Worm (Caenorhabditis elegans) whole organism, L3 larva: ENCODE measurements around the gene nmur-3.

Source experiments
- R02D3.7 ChIP-seq: fragments of 150-350 bp; optimal IDR thresholded peaks from 2 replicates; lab custom pipeline; 2014; ENCODE audit warnings: missing biosample characterization, missing genetic modification characterization
- ZK546.5 ChIP-seq: sonication (generic microtip); optimal IDR thresholded peaks from 2 replicates; lab custom pipeline; 2017; ENCODE audit warnings: missing biosample characterization, missing genetic modification characterization
- aly-2 ChIP-seq: fragments of 150-350 bp; optimal IDR thresholded peaks from 2 replicates; lab custom pipeline; 2014; ENCODE audit warnings: missing biosample characterization, missing genetic modification characterization
- ama-1 ChIP-seq: fragments of 150-350 bp; optimal IDR thresholded peaks from 2 replicates; lab custom pipeline; 2018
- ceh-16 ChIP-seq: sonication (generic microtip); optimal IDR thresholded peaks from 2 replicates; lab custom pipeline; 2017; ENCODE audit warnings: missing biosample characterization, missing genetic modification characterization
- ceh-28 ChIP-seq: fragments of 150-350 bp; optimal IDR thresholded peaks from 2 replicates; lab custom pipeline; 2014; ENCODE audit warnings: missing biosample characterization, missing genetic modification reagents, missing genetic modification characterization
- ceh-9 ChIP-seq: sonication (generic microtip); optimal IDR thresholded peaks from 2 replicates; lab custom pipeline; 2018; ENCODE audit warnings: missing biosample characterization, missing genetic modification characterization
- daf-12 ChIP-seq: fragments of 150-350 bp; optimal IDR thresholded peaks from 2 replicates; lab custom pipeline; 2014; ENCODE audit warnings: missing biosample characterization, missing genetic modification reagents, missing genetic modification characterization
- egl-27 ChIP-seq: sonication (generic microtip); optimal IDR thresholded peaks from 4 replicates; lab custom pipeline; 2017; ENCODE audit warnings: missing biosample characterization, missing genetic modification reagents, missing genetic modification characterization
- egl-5 ChIP-seq: fragments of 150-350 bp; optimal IDR thresholded peaks from 2 replicates; lab custom pipeline; 2017; ENCODE audit warnings: missing biosample characterization, missing genetic modification reagents, missing genetic modification characterization, inconsistent platforms
- elt-1 ChIP-seq: fragments of 150-350 bp; optimal IDR thresholded peaks from 2 replicates; lab custom pipeline; 2014; ENCODE audit warnings: missing biosample characterization, missing genetic modification characterization
- elt-2 ChIP-seq: sonication (generic microtip); optimal IDR thresholded peaks from 2 replicates; lab custom pipeline; 2016; ENCODE audit warnings: missing genetic modification reagents, mild to moderate bottlenecking, missing genetic modification characterization, missing compliant biosample characterization
- elt-3 ChIP-seq, 3 experiments: fragments of 150-350 bp in 1 of 3; sonication (generic microtip) in 2 of 3; optimal IDR thresholded peaks; 2 replicates in 2 of 3; 4 replicates in 1 of 3; lab custom pipeline; 2014 to 2017; ENCODE audit warnings: missing biosample characterization in 3 of 3, missing genetic modification characterization in 3 of 3
- eor-1 ChIP-seq, 2 experiments: fragments of 150-350 bp; optimal IDR thresholded peaks; 2 replicates each; lab custom pipeline; 2014 to 2018; ENCODE audit warnings: missing biosample characterization in 2 of 2, missing genetic modification characterization in 2 of 2
- fkh-10 ChIP-seq: sonication (generic microtip); optimal IDR thresholded peaks from 2 replicates; lab custom pipeline; 2017; ENCODE audit warnings: missing biosample characterization, missing genetic modification reagents, missing genetic modification characterization
- fkh-2 ChIP-seq: fragments of 150-350 bp; optimal IDR thresholded peaks from 2 replicates; lab custom pipeline; 2014; ENCODE audit warnings: missing biosample characterization, missing genetic modification reagents, missing genetic modification characterization
- hmg-11 ChIP-seq: sonication (generic microtip); optimal IDR thresholded peaks from 2 replicates; lab custom pipeline; 2016; ENCODE audit warnings: missing genetic modification characterization, missing compliant biosample characterization
- jun-1 ChIP-seq: fragments of 150-350 bp; optimal IDR thresholded peaks from 2 replicates; lab custom pipeline; 2014; ENCODE audit warnings: missing biosample characterization, missing genetic modification reagents, missing genetic modification characterization
- lin-15B ChIP-seq: fragments of 150-350 bp; optimal IDR thresholded peaks from 2 replicates; lab custom pipeline; 2014; ENCODE audit warnings: missing biosample characterization, missing genetic modification characterization
- lin-39 ChIP-seq: fragments of 150-350 bp; optimal IDR thresholded peaks from 2 replicates; lab custom pipeline; 2018; ENCODE audit warnings: missing biosample characterization, missing genetic modification reagents, missing genetic modification characterization
- lsy-12 ChIP-seq: sonication (generic microtip); optimal IDR thresholded peaks from 2 replicates; lab custom pipeline; 2016; ENCODE audit warnings: mild to moderate bottlenecking, missing genetic modification characterization, missing compliant biosample characterization
- mdl-1 ChIP-seq: fragments of 150-350 bp; optimal IDR thresholded peaks from 2 replicates; lab custom pipeline; 2014; ENCODE audit warnings: missing biosample characterization, missing genetic modification characterization
- mml-1 ChIP-seq: fragments of 150-350 bp; sonication (generic microtip); optimal IDR thresholded peaks from 3 replicates; lab custom pipeline; 2014; ENCODE audit warnings: missing biosample characterization, missing genetic modification characterization
- nfya-1 ChIP-seq: sonication (generic microtip); optimal IDR thresholded peaks from 2 replicates; lab custom pipeline; 2017; ENCODE audit warnings: missing genetic modification characterization, mild to moderate bottlenecking, missing compliant biosample characterization, antibody characterized with exemption, moderate library complexity; ENCODE audit not compliant: insufficient read depth
- nhr-23 ChIP-seq: fragments of 150-350 bp; optimal IDR thresholded peaks from 2 replicates; lab custom pipeline; 2014; ENCODE audit warnings: missing biosample characterization, missing genetic modification reagents, missing genetic modification characterization
- nhr-25 ChIP-seq: sonication (generic microtip); optimal IDR thresholded peaks from 2 replicates; lab custom pipeline; 2017; ENCODE audit warnings: missing biosample characterization, missing genetic modification characterization
- nhr-28 ChIP-seq: fragments of 150-350 bp; optimal IDR thresholded peaks from 2 replicates; lab custom pipeline; 2014; ENCODE audit warnings: missing biosample characterization, missing genetic modification characterization
- nhr-43 ChIP-seq: sonication (generic microtip); optimal IDR thresholded peaks from 2 replicates; lab custom pipeline; 2016; ENCODE audit warnings: mild to moderate bottlenecking, missing genetic modification characterization, missing compliant biosample characterization; ENCODE audit not compliant: poor library complexity, severe bottlenecking
- nhr-67 ChIP-seq: fragments of 150-350 bp; optimal IDR thresholded peaks from 2 replicates; lab custom pipeline; 2014; ENCODE audit warnings: missing biosample characterization, missing genetic modification characterization
- nhr-76 ChIP-seq: fragments of 150-350 bp; sonication (generic microtip); optimal IDR thresholded peaks from 5 replicates; lab custom pipeline; 2014; ENCODE audit warnings: missing biosample characterization, missing genetic modification characterization
- nhr-77 ChIP-seq: fragments of 150-350 bp; optimal IDR thresholded peaks from 2 replicates; lab custom pipeline; 2014; ENCODE audit warnings: missing biosample characterization, missing genetic modification characterization
- pha-4 ChIP-seq: fragments of 150-350 bp; optimal IDR thresholded peaks from 2 replicates; lab custom pipeline; 2014; ENCODE audit warnings: missing biosample characterization, missing genetic modification reagents, missing genetic modification characterization
- pqm-1 ChIP-seq: fragments of 150-350 bp; optimal IDR thresholded peaks from 2 replicates; lab custom pipeline; 2017; ENCODE audit warnings: missing biosample characterization, missing genetic modification characterization, inconsistent platforms
- sea-2 ChIP-seq: fragments of 150-350 bp; sonication (generic microtip); optimal IDR thresholded peaks from 4 replicates; lab custom pipeline; 2014; ENCODE audit warnings: missing biosample characterization, missing genetic modification reagents, missing genetic modification characterization
- skn-1 ChIP-seq: fragments of 150-350 bp; optimal IDR thresholded peaks from 2 replicates; lab custom pipeline; 2014; ENCODE audit warnings: missing biosample characterization, missing genetic modification characterization
- snpc-4 ChIP-seq: fragments of 150-350 bp; optimal IDR thresholded peaks from 2 replicates; lab custom pipeline; 2014; ENCODE audit warnings: missing biosample characterization, missing genetic modification characterization
- tbx-2 ChIP-seq: sonication (generic microtip); optimal IDR thresholded peaks from 2 replicates; lab custom pipeline; 2016; ENCODE audit warnings: mild to moderate bottlenecking, missing genetic modification characterization, missing compliant biosample characterization
- unc-39 ChIP-seq: sonication (generic microtip); optimal IDR thresholded peaks from 4 replicates; lab custom pipeline; 2017; ENCODE audit warnings: missing biosample characterization, missing genetic modification characterization
- zag-1 ChIP-seq: fragments of 150-350 bp; optimal IDR thresholded peaks from 2 replicates; lab custom pipeline; 2014; ENCODE audit warnings: missing biosample characterization, missing genetic modification characterization
- ztf-11 ChIP-seq: fragments of 150-350 bp; optimal IDR thresholded peaks from 2 replicates; lab custom pipeline; 2014; ENCODE audit warnings: missing biosample characterization, missing genetic modification characterization

The nmur-3 gene

DNA sequence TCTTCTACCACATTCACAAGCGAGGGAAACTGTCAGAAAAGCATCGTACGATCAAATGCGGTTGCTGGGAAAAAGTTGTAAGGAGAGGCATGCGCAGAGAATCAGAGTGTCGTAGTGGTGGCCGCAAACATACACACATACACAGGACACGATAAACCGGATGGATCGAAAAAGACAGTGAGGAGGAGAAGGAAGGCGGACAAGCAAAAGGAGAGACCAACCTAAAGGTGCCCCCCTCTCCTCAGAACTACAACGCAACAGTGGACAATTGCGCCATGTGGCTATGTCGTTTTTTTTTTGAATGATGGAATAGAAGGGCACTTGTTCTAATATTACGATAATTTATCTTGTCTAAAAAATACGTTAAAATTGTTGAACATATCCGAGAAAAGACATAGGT lies 32.2 kb downstream of the nmur-3 start:
- TF ChIP-seq daf-12 (tag; lab: Kevin White, UChicago) (no peak), nhr-23 (tag; lab: Kevin White, UChicago) (peak; percentile 29), fkh-2 (no peak), egl-5 (tag; lab: Kevin White, UChicago) (no peak), nhr-76 (tag; lab: Kevin White, UChicago) (no peak), zag-1 (tag; lab: Kevin White, UChicago) (no peak), lin-15B (tag; lab: Kevin White, UChicago) (no peak), aly-2 (no peak), mdl-1 (no peak), unc-39 (no peak), skn-1 (tag; lab: Kevin White, UChicago) (no peak), nhr-28 (no peak), elt-1 (no peak), R02D3.7 (tag; lab: Kevin White, UChicago) (no peak), ceh-9 (tag; lab: Kevin White, UChicago) (no peak), nhr-25 (tag; lab: Kevin White, UChicago) (peak; percentile 12), sea-2 (GFP tag; lab: Kevin White, UChicago) (no peak), nhr-43 (peak; percentile 12), lsy-12 (tag; lab: Kevin White, UChicago) (no peak), snpc-4 (tag; lab: Kevin White, UChicago) (no peak)

DNA sequence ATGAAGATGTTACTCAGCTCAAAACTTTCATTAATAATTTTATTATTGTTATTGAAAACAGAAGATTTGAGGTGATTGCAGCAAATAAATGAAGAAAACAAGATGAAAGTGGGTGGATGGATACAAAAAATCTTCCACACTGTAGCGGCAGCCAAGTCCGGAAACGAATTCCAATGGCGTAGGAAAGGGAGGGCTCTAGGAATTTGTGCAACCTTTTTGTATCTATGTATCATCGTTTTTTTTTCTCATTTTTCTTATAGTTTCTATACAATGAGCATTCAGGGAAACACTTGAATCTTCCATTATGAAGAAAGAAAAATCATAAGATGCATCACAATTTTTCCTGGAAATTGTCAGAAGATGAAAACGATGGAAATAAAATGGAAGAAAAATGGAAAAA lies 34.2 kb downstream of the nmur-3 start:
- TF ChIP-seq ZK546.5 (tag; lab: Kevin White, UChicago) (no peak), lin-39 (tag; lab: Kevin White, UChicago) (no peak), fkh-10 (GFP tag; lab: Kevin White, UChicago) (no peak), nhr-67 (tag; lab: Kevin White, UChicago) (no peak)

- TF ChIP-seq R02D3.7 (tag; lab: Kevin White, UChicago) (no peak), elt-1 (no peak), pha-4 (peak; percentile 7), elt-2 (tag; lab: Kevin White, UChicago) (peak; percentile 56)
Measured at ce11 chrX:4502039-4502438, 35.7 kb downstream of the nmur-3 start.

DNA sequence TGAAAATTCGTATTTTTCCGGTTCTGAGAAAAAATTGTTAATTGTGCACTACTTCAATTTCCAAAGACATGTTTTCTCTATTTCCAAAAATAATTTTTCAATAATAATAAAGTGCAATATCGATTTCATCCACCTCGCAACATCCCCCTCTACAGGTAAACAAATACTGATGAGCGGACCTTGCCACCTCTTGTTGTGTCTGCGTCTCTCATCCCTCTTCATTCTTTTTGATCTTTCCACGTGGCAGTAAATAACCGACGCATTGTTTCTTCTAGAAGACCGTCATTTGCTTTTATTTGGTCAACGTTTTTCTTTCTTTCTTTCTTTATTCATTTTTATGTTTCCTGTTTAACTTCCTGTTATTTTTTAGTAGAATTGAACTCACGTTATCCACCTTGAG lies 36.9 kb downstream of the nmur-3 start:
- TF ChIP-seq mdl-1 (no peak), pha-4 (peak; percentile 50), sea-2 (GFP tag; lab: Kevin White, UChicago) (no peak), nhr-77 (no peak), tbx-2 (tag; lab: Kevin White, UChicago) (no peak), ceh-16 (no peak)

DNA sequence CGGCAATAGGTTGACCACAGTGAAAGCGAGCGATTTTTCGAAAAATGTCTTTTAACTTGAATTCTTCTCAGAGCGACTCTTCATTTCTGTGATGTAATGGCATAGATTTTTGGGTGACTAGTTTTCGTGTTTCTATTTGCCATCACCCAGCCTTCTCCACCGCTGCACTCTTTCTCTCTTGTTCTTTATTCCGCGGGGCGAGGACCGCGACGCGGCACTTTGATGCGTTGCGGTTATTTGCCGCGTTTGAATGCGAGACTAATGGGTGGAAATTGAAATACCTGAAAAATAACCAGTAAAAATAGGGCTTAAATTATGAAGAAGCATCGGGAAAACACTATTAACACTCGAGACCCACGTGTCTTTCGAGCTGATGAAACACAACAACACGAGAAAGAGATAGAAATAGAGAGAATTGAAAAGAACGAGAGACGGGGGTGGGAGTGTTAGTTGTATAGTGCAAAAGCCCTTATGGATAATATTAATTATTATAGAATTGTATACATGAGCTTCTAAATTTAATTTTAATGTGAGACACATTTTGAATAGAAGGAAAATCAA lies 37.9 kb downstream of the nmur-3 start, which contains the start of gene dgk-2:
Gene dgk-2, minus strand, starts transcription at position 281 of the 561 bp plus-strand sequence.
- TF ChIP-seq ama-1 (lab: Kevin White, UChicago) = peak; percentile 35
- peak; percentile 61 for TF ChIP-seq pha-4
- no peak for TF ChIP-seq elt-3 (tag; optimal IDR thresholded peaks at IDR 0.05; lab: Kevin White, UChicago)
- TF ChIP-seq nfya-1 (tag; lab: Kevin White, UChicago) = peak; percentile 32
- TF ChIP-seq hmg-11 (tag; lab: Kevin White, UChicago) = peak; percentile 65
- TF ChIP-seq lin-15B (tag; lab: Kevin White, UChicago) = no peak

DNA sequence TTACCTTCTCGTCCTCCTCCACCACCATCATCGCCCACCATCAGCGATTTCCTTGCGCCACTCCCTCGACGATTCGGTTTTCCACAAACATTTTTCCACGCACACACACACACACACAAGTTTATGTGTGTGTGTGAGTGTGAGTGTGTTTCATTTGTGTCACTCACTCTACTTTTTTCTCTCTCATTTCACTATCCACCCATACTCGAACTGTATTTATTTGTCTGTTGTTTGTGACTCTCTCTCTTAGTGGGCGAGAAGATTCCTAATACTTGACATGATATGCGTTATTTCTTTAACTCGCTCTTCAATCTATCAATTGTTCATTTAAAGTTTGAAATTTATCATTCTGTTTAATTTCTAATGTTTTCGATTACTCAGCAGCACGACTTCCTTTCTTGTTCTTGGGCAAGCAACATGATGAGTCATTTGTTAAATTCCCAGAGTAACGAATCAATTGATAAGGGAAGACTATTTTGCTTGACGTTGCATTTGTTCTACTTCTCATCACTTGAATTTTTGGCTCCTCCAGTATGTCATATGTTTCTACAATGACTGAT lies 40.9 kb downstream of the nmur-3 start:
- no peak for TF ChIP-seq ceh-16
- no peak for TF ChIP-seq fkh-2
- no peak for TF ChIP-seq mml-1 (tag; lab: Kevin White, UChicago)
- TF ChIP-seq nfya-1 (tag; lab: Kevin White, UChicago) = no peak
- TF ChIP-seq ZK546.5 (tag; lab: Kevin White, UChicago) = no peak
- no peak for TF ChIP-seq eor-1 (tag; optimal IDR thresholded peaks at IDR 0.05; lab: Kevin White, UChicago)
- TF ChIP-seq jun-1 (tag; lab: Kevin White, UChicago) = peak; percentile 34
- peak; percentile 24 for TF ChIP-seq nhr-25 (tag; lab: Kevin White, UChicago)
- peak; percentile 63 for TF ChIP-seq elt-2 (tag; lab: Kevin White, UChicago)
- no peak for TF ChIP-seq sea-2 (GFP tag; lab: Kevin White, UChicago)
- no peak for TF ChIP-seq ceh-9 (tag; lab: Kevin White, UChicago)
- no peak for TF ChIP-seq aly-2
- no peak for TF ChIP-seq egl-27 (tag; lab: Kevin White, UChicago)
- no peak for TF ChIP-seq ztf-11 (tag; lab: Kevin White, UChicago)
- peak; percentile 1 for TF ChIP-seq ceh-28
- peak; percentile 67 for TF ChIP-seq pha-4
- peak; percentile 57 for TF ChIP-seq pqm-1 (tag; lab: Kevin White, UChicago)
- TF ChIP-seq nhr-23 (tag; lab: Kevin White, UChicago) = no peak
- TF ChIP-seq, all 47 proteins: peak for 6
